Worm (Caenorhabditis elegans) whole organism, L1 larva: Measurements from ENCODE around the gene str-153.

ENCODE experiments used
- C04F5.9 ChIP-seq: sonication (generic microtip); optimal IDR thresholded peaks from 2 replicates; lab custom pipeline; 2016; ENCODE audit warnings: missing genetic modification characterization, missing compliant biosample characterization
- C16A3.4 ChIP-seq: fragments of 150-350 bp; optimal IDR thresholded peaks from 2 replicates; lab custom pipeline; 2014; ENCODE audit warnings: missing biosample characterization, missing genetic modification characterization
- C34B4.2 ChIP-seq: sonication (generic microtip); optimal IDR thresholded peaks from 2 replicates; lab custom pipeline; 2017; ENCODE audit warnings: mild to moderate bottlenecking, missing genetic modification characterization, missing compliant biosample characterization
- alr-1 ChIP-seq: fragments of 200-800 bp; sonication (Bioruptor generic); optimal IDR thresholded peaks from 2 replicates; lab custom pipeline; 2018; ENCODE audit warnings: borderline replicate concordance, mild to moderate bottlenecking, missing genetic modification characterization, missing compliant biosample characterization
- ama-1 ChIP-seq: fragments of 150-350 bp; optimal IDR thresholded peaks from 2 replicates; lab custom pipeline; 2014
- ceh-63 ChIP-seq: fragments of 200-800 bp; sonication (Bioruptor generic); optimal IDR thresholded peaks from 2 replicates; lab custom pipeline; 2018; ENCODE audit warnings: mild to moderate bottlenecking, missing genetic modification characterization, missing compliant biosample characterization
- ceh-8 ChIP-seq: fragments of 200-800 bp; sonication (Bioruptor generic); optimal IDR thresholded peaks from 2 replicates; lab custom pipeline; 2018; ENCODE audit warnings: mild to moderate bottlenecking, missing genetic modification characterization, moderate library complexity, missing compliant biosample characterization
- ceh-82 ChIP-seq, 3 experiments: fragments of 150-350 bp in 1 of 3; sonication (generic microtip) in 2 of 3; optimal IDR thresholded peaks; 2 replicates each; lab custom pipeline; 2014 to 2017; ENCODE audit warnings: missing biosample characterization in 3 of 3, missing genetic modification characterization in 3 of 3
- ceh-90 ChIP-seq: sonication (generic microtip); optimal IDR thresholded peaks from 2 replicates; lab custom pipeline; 2016; ENCODE audit warnings: missing genetic modification characterization, missing compliant biosample characterization
- ces-1 ChIP-seq: fragments of 150-350 bp; optimal IDR thresholded peaks from 2 replicates; lab custom pipeline; 2014; ENCODE audit warnings: missing biosample characterization, missing genetic modification reagents, missing genetic modification characterization
- dpl-1 ChIP-seq, 3 experiments: fragments of 150-350 bp in 2 of 3; sonication (generic microtip) in 1 of 3; optimal IDR thresholded peaks; 2 replicates each; lab custom pipeline; 2014 to 2017; ENCODE audit warnings: missing biosample characterization in 3 of 3, missing genetic modification characterization in 3 of 3, missing genetic modification reagents in 3 of 3
- dsc-1 ChIP-seq: sonication (generic microtip); optimal IDR thresholded peaks from 2 replicates; lab custom pipeline; 2016; ENCODE audit warnings: mild to moderate bottlenecking, missing genetic modification characterization, missing compliant biosample characterization
- elt-2 ChIP-seq: sonication (generic microtip); optimal IDR thresholded peaks from 2 replicates; lab custom pipeline; 2016; ENCODE audit warnings: missing genetic modification characterization, mild to moderate bottlenecking, inconsistent platforms, missing compliant biosample characterization, missing genetic modification reagents
- elt-3 ChIP-seq, 6 experiments: fragments of 150-350 bp in 1 of 6; sonication (generic microtip); optimal IDR thresholded peaks; 2 replicates each; lab custom pipeline; 2017 to 2018; ENCODE audit warnings: missing biosample characterization in 6 of 6, missing genetic modification characterization in 6 of 6, inconsistent platforms in 1 of 6
- fkh-8 ChIP-seq: sonication (generic microtip); optimal IDR thresholded peaks from 2 replicates; lab custom pipeline; 2016; ENCODE audit warnings: mild to moderate bottlenecking, missing genetic modification characterization, missing compliant biosample characterization
- hlh-4 ChIP-seq: sonication (generic microtip); optimal IDR thresholded peaks from 2 replicates; lab custom pipeline; 2016; ENCODE audit warnings: mild to moderate bottlenecking, missing genetic modification characterization, missing compliant biosample characterization
- hpl-2 ChIP-seq: fragments of 150-350 bp; optimal IDR thresholded peaks from 2 replicates; lab custom pipeline; 2014; ENCODE audit warnings: missing biosample characterization, missing genetic modification reagents, missing genetic modification characterization
- irx-1 ChIP-seq: sonication (generic microtip); optimal IDR thresholded peaks from 2 replicates; lab custom pipeline; 2016; ENCODE audit warnings: missing genetic modification characterization, missing compliant biosample characterization
- lin-13 ChIP-seq: fragments of 150-350 bp; optimal IDR thresholded peaks from 2 replicates; lab custom pipeline; 2014; ENCODE audit warnings: missing biosample characterization, missing genetic modification reagents, missing genetic modification characterization
- lin-15B ChIP-seq: fragments of 150-350 bp; sonication (generic microtip); optimal IDR thresholded peaks from 3 replicates; lab custom pipeline; 2014; ENCODE audit warnings: missing biosample characterization, missing genetic modification characterization
- lin-35 ChIP-seq, 2 experiments: fragments of 150-350 bp; optimal IDR thresholded peaks; 2 replicates each; lab custom pipeline; 2014; ENCODE audit warnings: missing biosample characterization in 2 of 2, missing genetic modification characterization in 2 of 2, missing genetic modification reagents in 2 of 2
- lin-39 ChIP-seq: fragments of 150-350 bp; optimal IDR thresholded peaks from 2 replicates; lab custom pipeline; 2014; ENCODE audit warnings: missing biosample characterization, missing genetic modification reagents, missing genetic modification characterization
- lsy-2 ChIP-seq, 2 experiments: fragments of 150-350 bp; optimal IDR thresholded peaks; 2 replicates each; lab custom pipeline; 2014; ENCODE audit warnings: missing biosample characterization in 2 of 2, missing genetic modification characterization in 2 of 2
- mdl-1 ChIP-seq, 2 experiments: fragments of 150-350 bp; optimal IDR thresholded peaks; 2 replicates each; lab custom pipeline; 2014 to 2017; ENCODE audit warnings: missing biosample characterization in 2 of 2, missing genetic modification characterization in 2 of 2, inconsistent platforms in 1 of 2
- nhr-11 ChIP-seq: fragments of 150-350 bp; optimal IDR thresholded peaks from 2 replicates; lab custom pipeline; 2014; ENCODE audit warnings: missing biosample characterization, missing genetic modification characterization
- nhr-71 ChIP-seq: sonication (generic microtip); optimal IDR thresholded peaks from 2 replicates; lab custom pipeline; 2016; ENCODE audit warnings: mild to moderate bottlenecking, missing genetic modification characterization, moderate library complexity, missing compliant biosample characterization
- nhr-84 ChIP-seq: sonication (generic microtip); optimal IDR thresholded peaks from 2 replicates; lab custom pipeline; 2017; ENCODE audit warnings: missing biosample characterization, missing genetic modification characterization
- nhr-85 ChIP-seq: sonication (generic microtip); peaks from one replicate; lab custom pipeline; 2016; ENCODE audit warnings: missing genetic modification characterization, inconsistent platforms, missing compliant biosample characterization
- pag-3 ChIP-seq: sonication (generic microtip); optimal IDR thresholded peaks from 2 replicates; lab custom pipeline; 2017; ENCODE audit warnings: missing genetic modification characterization, mild to moderate bottlenecking, missing compliant biosample characterization, antibody characterized with exemption, borderline replicate concordance; ENCODE audit not compliant: insufficient read depth
- pax-3 ChIP-seq: fragments of 200-800 bp; sonication (Bioruptor generic); optimal IDR thresholded peaks from 2 replicates; lab custom pipeline; 2018; ENCODE audit warnings: mild to moderate bottlenecking, missing genetic modification characterization, moderate library complexity, missing compliant biosample characterization
- rnt-1 ChIP-seq: sonication (generic microtip); optimal IDR thresholded peaks from 2 replicates; lab custom pipeline; 2016; ENCODE audit warnings: mild to moderate bottlenecking, missing genetic modification characterization, moderate library complexity, missing compliant biosample characterization
- snpc-4 ChIP-seq: fragments of 150-350 bp; optimal IDR thresholded peaks from 2 replicates; lab custom pipeline; 2014; ENCODE audit warnings: missing biosample characterization, missing genetic modification characterization
- swsn-7 ChIP-seq: sonication (generic microtip); optimal IDR thresholded peaks from 2 replicates; lab custom pipeline; 2016; ENCODE audit warnings: missing genetic modification characterization, missing compliant biosample characterization
- unc-130 ChIP-seq: fragments of 150-350 bp; optimal IDR thresholded peaks from 2 replicates; lab custom pipeline; 2017; ENCODE audit warnings: missing biosample characterization, missing genetic modification characterization, inconsistent platforms
- xbp-1 ChIP-seq: sonication (generic microtip); optimal IDR thresholded peaks from 2 replicates; lab custom pipeline; 2016; ENCODE audit warnings: missing genetic modification characterization, missing compliant biosample characterization
- zag-1 ChIP-seq: fragments of 150-350 bp; optimal IDR thresholded peaks from 2 replicates; lab custom pipeline; 2014; ENCODE audit warnings: missing biosample characterization, missing genetic modification characterization
- zip-4 ChIP-seq: fragments of 200-800 bp; sonication (Bioruptor generic); optimal IDR thresholded peaks from 2 replicates; lab custom pipeline; 2018; ENCODE audit warnings: mild to moderate bottlenecking, missing genetic modification characterization, moderate library complexity, missing compliant biosample characterization
- ztf-4 ChIP-seq: fragments of 150-350 bp; optimal IDR thresholded peaks from 2 replicates; lab custom pipeline; 2014; ENCODE audit warnings: missing biosample characterization, missing genetic modification characterization

The str-153 gene

DNA sequence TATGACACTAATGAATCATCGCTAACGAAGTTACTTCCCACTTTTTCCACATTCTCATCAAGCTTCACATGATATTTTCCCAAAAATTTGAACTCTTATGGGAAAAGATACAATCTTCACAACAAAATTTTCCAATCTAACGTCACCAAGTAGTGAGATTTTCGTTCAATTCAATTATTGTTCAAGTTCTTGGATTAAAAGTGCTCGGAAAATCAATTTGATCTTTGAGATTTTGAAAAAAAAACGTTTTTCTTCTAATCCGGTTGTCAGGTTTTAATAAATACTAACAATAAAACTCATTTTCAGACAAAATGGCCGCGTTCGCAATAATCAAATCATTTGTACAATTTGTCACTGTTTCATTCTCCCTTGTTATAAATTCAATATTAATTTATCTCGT lies at the start of gene str-153:
TSS of gene str-153 (plus strand) at position 301 of the 400 bp plus-strand sequence.
- TF ChIP-seq zag-1 (tag; lab: Kevin White, UChicago) = no peak
- TF ChIP-seq ztf-4 (tag; lab: Kevin White, UChicago) = no peak
- no peak for TF ChIP-seq mdl-1 (tag; optimal IDR thresholded peaks at IDR 0.05; lab: Kevin White, UChicago)
- no peak for TF ChIP-seq alr-1 (tag; lab: Kevin White, UChicago)
- no peak for TF ChIP-seq dpl-1 (GFP tag; optimal IDR thresholded peaks at IDR 0.05; lab: Kevin White, UChicago)
- TF ChIP-seq ceh-82 (tag; optimal IDR thresholded peaks at IDR 0.05; lab: Kevin White, UChicago) = no peak
- no peak for TF ChIP-seq dsc-1
- no peak for TF ChIP-seq unc-130
- TF ChIP-seq ceh-63 = no peak
- TF ChIP-seq hlh-4 = no peak
- no peak for TF ChIP-seq lin-39 (tag; lab: Kevin White, UChicago)
- TF ChIP-seq elt-3 (tag; optimal IDR thresholded peaks at IDR 0.05; lab: Kevin White, UChicago) = no peak
- no peak for TF ChIP-seq pax-3 (tag; lab: Kevin White, UChicago)
- no peak for TF ChIP-seq elt-2 (tag; lab: Kevin White, UChicago)
- TF ChIP-seq nhr-84 = no peak
- no peak for TF ChIP-seq fkh-8
- no peak for TF ChIP-seq nhr-71 (tag; lab: Kevin White, UChicago)
- TF ChIP-seq ama-1 (lab: Kevin White, UChicago) = no peak

DNA sequence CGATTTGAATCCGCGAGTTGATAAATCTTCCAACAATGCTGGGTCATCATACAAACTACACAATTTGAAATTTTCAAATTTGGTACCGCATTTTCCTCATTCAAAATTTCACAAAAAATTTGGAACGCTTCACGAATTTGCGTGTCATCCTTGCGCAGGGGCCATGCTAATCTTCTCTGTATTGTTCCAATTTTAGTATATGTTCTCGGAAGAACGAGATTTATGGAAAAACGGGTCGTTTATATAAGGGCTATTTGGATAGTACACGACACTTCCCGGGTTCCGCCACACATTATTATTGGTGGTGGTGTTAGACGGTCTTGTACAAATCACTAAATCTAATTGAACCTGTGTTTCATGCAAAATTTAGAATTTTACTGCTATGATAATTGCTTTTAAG lies 48.8 kb upstream of the str-153 start:
- no peak for TF ChIP-seq C04F5.9
- peak; percentile 53 for TF ChIP-seq snpc-4
- no peak for TF ChIP-seq lsy-2 (tag; optimal IDR thresholded peaks at IDR 0.05; lab: Kevin White, UChicago)

DNA sequence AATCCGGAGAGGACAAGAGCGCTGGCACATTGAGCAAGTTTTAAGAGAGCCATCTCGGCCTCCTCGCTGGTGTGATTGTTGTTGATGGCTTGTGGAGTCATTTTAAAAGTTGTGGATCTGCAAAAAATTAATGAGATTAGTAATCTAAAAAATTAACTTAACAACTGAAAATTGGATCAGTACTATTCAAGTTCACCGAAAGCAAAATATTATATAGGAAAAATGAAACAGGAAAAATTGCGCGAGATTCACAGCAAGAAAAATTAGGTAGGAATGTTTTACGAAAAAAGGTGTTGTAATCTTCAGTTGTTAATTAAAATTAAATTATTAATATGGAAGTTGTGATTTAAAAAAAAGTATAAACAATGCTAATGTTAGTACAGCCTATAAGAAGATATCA lies 46.9 kb upstream of the str-153 start, which contains the start of gene T08B6.1:
TSS of gene T08B6.1 (minus strand) at position 101 of the 400 bp plus-strand sequence.
- TF ChIP-seq lin-13 (GFP tag; lab: Kevin White, UChicago) (no peak), ces-1 (no peak), lin-35 (GFP tag; optimal IDR thresholded peaks at IDR 0.05; lab: Kevin White, UChicago) (no peak), C34B4.2 (no peak), ceh-90 (tag; lab: Kevin White, UChicago) (no peak), lin-15B (tag; lab: Kevin White, UChicago) (no peak), hpl-2 (GFP tag; lab: Kevin White, UChicago) (no peak), hlh-4 (no peak), nhr-11 (tag; lab: Kevin White, UChicago) (no peak)

ce11 chrIV:4889613-4890012 lies 44.6 kb upstream of the str-153 start, which contains the start of gene sgnh-1:
Gene sgnh-1, plus strand, starts transcription at chrIV:4889913.
- no peak for TF ChIP-seq irx-1 (tag; lab: Kevin White, UChicago)
- no peak for TF ChIP-seq ceh-8 (GFP tag; lab: Kevin White, UChicago)
- no peak for TF ChIP-seq nhr-85 (tag; lab: Kevin White, UChicago)
- no peak for TF ChIP-seq ces-1
- TF ChIP-seq ceh-82 (tag; optimal IDR thresholded peaks at IDR 0.05; lab: Kevin White, UChicago) = no peak
- TF ChIP-seq xbp-1 (tag; lab: Kevin White, UChicago) = no peak
- no peak for TF ChIP-seq C16A3.4 (tag; lab: Kevin White, UChicago)
- TF ChIP-seq pag-3 (tag; lab: Kevin White, UChicago) = no peak
- TF ChIP-seq swsn-7 = no peak
- TF ChIP-seq zip-4 = no peak
- no peak for TF ChIP-seq ama-1 (lab: Kevin White, UChicago)
- TF ChIP-seq rnt-1 (tag; lab: Kevin White, UChicago) = no peak
- TF ChIP-seq, all 84 proteins: peak for 0
